Fruit fly (Drosophila melanogaster) whole organism, embryonic: ENCODE measurements around the gene CG7694.

ENCODE experiments used
- Ada2b ChIP-seq: fragments of 200-800 bp; sonication (Bioruptor generic); IDR thresholded peaks from 2 replicates; pipeline ENCODE4 v1.3.6; 2022; ENCODE audit warnings: missing biosample characterization, missing genetic modification characterization
- Aef1 ChIP-seq: fragments of 200-800 bp; sonication (Bioruptor generic); IDR thresholded peaks from 3 replicates; pipeline ENCODE4 v1.3.6; 2022; ENCODE audit warnings: missing biosample characterization, missing genetic modification characterization
- Atf6 ChIP-seq: fragments of 200-800 bp; sonication (Bioruptor generic); IDR thresholded peaks from 2 replicates; pipeline ENCODE4 v1.3.6; 2022; ENCODE audit warnings: missing biosample characterization, missing genetic modification characterization
- CG1024 ChIP-seq: fragments of 200-800 bp; sonication (Bioruptor generic); IDR thresholded peaks from 2 replicates; pipeline ENCODE4 v1.3.6; 2022; ENCODE audit warnings: missing biosample characterization, missing genetic modification characterization
- CG10565 ChIP-seq: fragments of 200-800 bp; sonication (Bioruptor generic); optimal IDR thresholded peaks from 3 replicates; lab custom pipeline; 2016; ENCODE audit warnings: missing biosample characterization, mild to moderate bottlenecking, missing genetic modification characterization
- CG12071 ChIP-seq: fragments of 200-800 bp; sonication (Bioruptor generic); optimal IDR thresholded peaks from 3 replicates; lab custom pipeline; 2018; ENCODE audit warnings: missing biosample characterization, mild to moderate bottlenecking, missing genetic modification characterization
- CG16863 ChIP-seq: fragments of 200-800 bp; sonication (Bioruptor generic); optimal IDR thresholded peaks from 3 replicates; lab custom pipeline; 2016; ENCODE audit warnings: missing biosample characterization, missing genetic modification characterization
- CG17568 ChIP-seq: fragments of 200-800 bp; sonication (Bioruptor generic); optimal IDR thresholded peaks from 2 replicates; lab custom pipeline; 2018; ENCODE audit warnings: missing biosample characterization, mild to moderate bottlenecking, missing genetic modification characterization, moderate library complexity
- CG1792 ChIP-seq: fragments of 200-800 bp; sonication (Bioruptor generic); optimal IDR thresholded peaks from 2 replicates; lab custom pipeline; 2016; ENCODE audit warnings: missing biosample characterization, missing genetic modification characterization
- CG18011 ChIP-seq: fragments of 200-800 bp; sonication (Bioruptor generic); optimal IDR thresholded peaks from 2 replicates; lab custom pipeline; 2017; ENCODE audit warnings: missing biosample characterization, missing genetic modification characterization, mild to moderate bottlenecking, moderate library complexity, missing genotype
- CG18764 ChIP-seq: fragments of 200-800 bp; sonication (Bioruptor generic); optimal IDR thresholded peaks from 3 replicates; lab custom pipeline; 2016; ENCODE audit warnings: missing biosample characterization, missing genetic modification characterization
- CG2116 ChIP-seq: fragments of 200-800 bp; sonication (Bioruptor generic); optimal IDR thresholded peaks from 3 replicates; lab custom pipeline; 2018; ENCODE audit warnings: missing biosample characterization, mild to moderate bottlenecking, missing genetic modification characterization
- CG2120 ChIP-seq: fragments of 200-800 bp; sonication (Bioruptor generic); optimal IDR thresholded peaks from 3 replicates; lab custom pipeline; 2016; ENCODE audit warnings: missing biosample characterization, missing genetic modification characterization
- CG32767 ChIP-seq: fragments of 200-800 bp; sonication (Bioruptor generic); IDR thresholded peaks from 2 replicates; pipeline ENCODE4 v1.3.6; 2022; ENCODE audit warnings: missing biosample characterization, missing genetic modification characterization
- CG34376 ChIP-seq: fragments of 200-800 bp; sonication (Bioruptor generic); optimal IDR thresholded peaks from 2 replicates; lab custom pipeline; 2018; ENCODE audit warnings: missing biosample characterization, mild to moderate bottlenecking, missing genetic modification characterization
- CG34422 ChIP-seq: fragments of 200-800 bp; sonication (Bioruptor generic); IDR thresholded peaks from 3 replicates; pipeline ENCODE4 v1.3.6; 2022; ENCODE audit warnings: missing biosample characterization, missing genetic modification characterization
- CG4328 ChIP-seq: fragments of 200-800 bp; sonication (Bioruptor generic); optimal IDR thresholded peaks from 3 replicates; lab custom pipeline; 2017; ENCODE audit warnings: missing biosample characterization, missing genetic modification reagents, missing genetic modification characterization
- CG4617 ChIP-seq: fragments of 200-800 bp; sonication (Bioruptor generic); optimal IDR thresholded peaks from 3 replicates; lab custom pipeline; 2016; ENCODE audit warnings: missing biosample characterization, missing genetic modification characterization, borderline replicate concordance
- CG6683 ChIP-seq: fragments of 200-800 bp; sonication (Bioruptor generic); optimal IDR thresholded peaks from 2 replicates; lab custom pipeline; 2017; ENCODE audit warnings: missing biosample characterization, mild to moderate bottlenecking, missing genetic modification characterization, missing genetic modification reagents
- CG7839 ChIP-seq: fragments of 200-800 bp; sonication (Bioruptor generic); optimal IDR thresholded peaks from 3 replicates; lab custom pipeline; 2018; ENCODE audit warnings: missing biosample characterization, mild to moderate bottlenecking, missing genetic modification characterization, moderate library complexity
- CG7963 ChIP-seq: fragments of 200-800 bp; sonication (Bioruptor generic); IDR thresholded peaks from 3 replicates; pipeline ENCODE4 v1.3.6; 2022; ENCODE audit warnings: missing biosample characterization, missing genetic modification characterization; ENCODE audit not compliant: partially characterized antibody
- CG9817 ChIP-seq: fragments of 200-800 bp; sonication (Bioruptor generic); optimal IDR thresholded peaks from 2 replicates; lab custom pipeline; 2018; ENCODE audit warnings: missing biosample characterization, mild to moderate bottlenecking, missing genetic modification characterization, moderate library complexity
- CG9876 ChIP-seq: fragments of 200-800 bp; sonication (Bioruptor generic); optimal IDR thresholded peaks from 2 replicates; lab custom pipeline; 2016; ENCODE audit warnings: missing biosample characterization, missing genetic modification characterization
- Dad ChIP-seq: fragments of 200-800 bp; sonication (Bioruptor generic); optimal IDR thresholded peaks from 3 replicates; lab custom pipeline; 2016; ENCODE audit warnings: missing biosample characterization, missing genetic modification characterization
- Dbx ChIP-seq: fragments of 200-800 bp; sonication (Bioruptor generic); IDR thresholded peaks from 3 replicates; pipeline ENCODE4 v1.3.6; 2022; ENCODE audit warnings: missing biosample characterization, missing genetic modification characterization
- Dp ChIP-seq: fragments of 200-800 bp; sonication (Bioruptor generic); optimal IDR thresholded peaks from 2 replicates; lab custom pipeline; 2018; ENCODE audit warnings: missing biosample characterization, mild to moderate bottlenecking, missing genetic modification characterization, moderate library complexity
- ERR ChIP-seq: fragments of 200-800 bp; sonication (Bioruptor generic); optimal IDR thresholded peaks from 2 replicates; lab custom pipeline; 2016; ENCODE audit warnings: missing biosample characterization, missing genetic modification characterization
- Fer3 ChIP-seq: fragments of 200-800 bp; sonication (Bioruptor generic); optimal IDR thresholded peaks from 2 replicates; lab custom pipeline; 2018; ENCODE audit warnings: missing biosample characterization, mild to moderate bottlenecking, missing genetic modification characterization, moderate library complexity
- HLH4C ChIP-seq: fragments of 200-800 bp; sonication (Bioruptor generic); IDR thresholded peaks from 3 replicates; pipeline ENCODE4 v1.3.6; 2022; ENCODE audit warnings: missing biosample characterization, missing genetic modification characterization; ENCODE audit not compliant: partially characterized antibody
- HLHmδ ChIP-seq: fragments of 200-800 bp; sonication (Bioruptor generic); optimal IDR thresholded peaks from 2 replicates; lab custom pipeline; 2018; ENCODE audit warnings: missing biosample characterization, mild to moderate bottlenecking, missing genetic modification characterization, moderate library complexity
- Mad ChIP-seq: fragments of 200-800 bp; sonication (Bioruptor generic); optimal IDR thresholded peaks from 2 replicates; lab custom pipeline; 2016; ENCODE audit warnings: missing biosample characterization, missing genetic modification characterization
- Mes4 ChIP-seq: fragments of 200-800 bp; sonication (Bioruptor generic); optimal IDR thresholded peaks from 2 replicates; lab custom pipeline; 2016; ENCODE audit warnings: missing biosample characterization, missing genetic modification characterization
- NC2β ChIP-seq: fragments of 200-800 bp; sonication (Bioruptor generic); optimal IDR thresholded peaks from 2 replicates; lab custom pipeline; 2016; ENCODE audit warnings: missing biosample characterization, missing genetic modification characterization
- Opbp ChIP-seq: fragments of 200-800 bp; sonication (Bioruptor generic); IDR thresholded peaks from 3 replicates; pipeline ENCODE4 v1.3.6; 2022; ENCODE audit warnings: missing biosample characterization, missing genetic modification characterization; ENCODE audit not compliant: partially characterized antibody
- Xbp1 ChIP-seq: fragments of 200-800 bp; sonication (Bioruptor generic); optimal IDR thresholded peaks from 3 replicates; lab custom pipeline; 2016; ENCODE audit warnings: missing biosample characterization, mild to moderate bottlenecking, missing genetic modification characterization
- YL-1 ChIP-seq: fragments of 200-800 bp; sonication (Bioruptor generic); optimal IDR thresholded peaks from 3 replicates; lab custom pipeline; 2017; ENCODE audit warnings: missing biosample characterization, mild to moderate bottlenecking, missing genetic modification characterization
- bowl ChIP-seq: fragments of 200-800 bp; sonication (Bioruptor generic); IDR thresholded peaks from 2 replicates; pipeline ENCODE4 v1.3.6; 2022; ENCODE audit warnings: missing biosample characterization, missing genetic modification characterization
- danr ChIP-seq: fragments of 200-800 bp; sonication (Bioruptor generic); IDR thresholded peaks from 2 replicates; pipeline ENCODE4 v1.3.6; 2022; ENCODE audit warnings: missing biosample characterization, missing genetic modification characterization
- fd64A ChIP-seq: fragments of 200-800 bp; sonication (Bioruptor generic); optimal IDR thresholded peaks from 3 replicates; lab custom pipeline; 2018; ENCODE audit warnings: missing biosample characterization, mild to moderate bottlenecking, missing genetic modification characterization
- gem ChIP-seq: fragments of 200-800 bp; sonication (Bioruptor generic); optimal IDR thresholded peaks from 2 replicates; lab custom pipeline; 2019; ENCODE audit warnings: missing biosample characterization, mild to moderate bottlenecking, missing genetic modification characterization, moderate library complexity
- lbe ChIP-seq: fragments of 200-800 bp; sonication (Bioruptor generic); optimal IDR thresholded peaks from 2 replicates; lab custom pipeline; 2016; ENCODE audit warnings: missing biosample characterization, mild to moderate bottlenecking, missing genetic modification characterization
- maf-S ChIP-seq: fragments of 200-800 bp; sonication (Bioruptor generic); optimal IDR thresholded peaks from 2 replicates; lab custom pipeline; 2016; ENCODE audit warnings: missing biosample characterization, missing genetic modification characterization
- mld ChIP-seq: fragments of 200-800 bp; sonication (Bioruptor generic); IDR thresholded peaks from 3 replicates; pipeline ENCODE4 v1.3.6; 2022; ENCODE audit warnings: missing biosample characterization, missing genetic modification characterization; ENCODE audit not compliant: partially characterized antibody
- org-1 ChIP-seq: fragments of 200-800 bp; sonication (Bioruptor generic); optimal IDR thresholded peaks from 2 replicates; lab custom pipeline; 2017; ENCODE audit warnings: missing biosample characterization, missing genetic modification characterization
- pan ChIP-seq, 4 experiments: fragments of >200 bp in 3 of 4; fragments of 200-800 bp in 1 of 4; sonication (Bioruptor generic) in 1 of 4; optimal IDR thresholded peaks in 3 of 4; IDR thresholded peaks in 1 of 4; 2 replicates each; pipeline versions ENCODE4 v1.3.6 to Lab custom; 2017 to 2022; ENCODE audit warnings: missing biosample characterization in 2 of 4, missing genetic modification characterization in 2 of 4, mixed read lengths in 1 of 4
- psq ChIP-seq: fragments of 200-800 bp; sonication (Bioruptor generic); optimal IDR thresholded peaks from 2 replicates; lab custom pipeline; 2017; ENCODE audit warnings: missing biosample characterization, missing genetic modification characterization
- sens ChIP-seq: fragments of 200-800 bp; sonication (Bioruptor generic); peaks from one replicate; lab custom pipeline; 2016; ENCODE audit warnings: missing biosample characterization, missing genetic modification characterization
- unc-4 ChIP-seq: fragments of 200-800 bp; sonication (Bioruptor generic); IDR thresholded peaks from 2 replicates; pipeline ENCODE4 v1.3.6; 2022; ENCODE audit warnings: missing biosample characterization, missing genetic modification characterization; ENCODE audit not compliant: partially characterized antibody

Gene CG7694

DNA sequence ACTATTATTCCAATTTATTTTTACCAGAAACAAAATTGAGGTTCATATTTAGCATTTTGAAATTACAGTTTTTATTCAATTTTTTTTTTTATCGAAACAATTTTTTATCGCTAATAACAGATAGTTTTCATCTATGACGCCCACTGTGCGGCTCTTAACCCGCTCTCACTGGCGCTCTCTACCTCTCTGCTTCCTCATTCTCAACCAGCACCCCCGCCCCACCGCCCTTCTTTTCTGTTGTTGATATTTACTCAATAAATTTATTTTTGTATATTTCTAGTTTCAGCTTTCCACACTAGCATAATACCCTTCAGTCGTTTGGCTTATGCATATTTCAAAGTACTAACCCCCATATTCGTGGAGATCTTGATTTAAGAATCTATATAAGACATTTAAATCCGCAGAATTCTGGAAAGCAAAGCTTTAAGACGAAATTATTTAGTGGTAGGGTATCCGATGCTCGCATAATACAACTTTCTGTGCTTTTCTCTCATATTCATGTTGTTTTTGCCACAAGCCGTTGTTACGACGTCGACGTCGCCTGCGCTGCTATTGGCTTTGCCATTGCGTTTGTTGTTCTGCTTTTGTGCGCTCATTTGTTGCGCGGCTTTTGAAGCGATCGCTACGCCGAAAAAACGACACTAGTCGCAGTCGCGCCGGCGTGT lies 11.1 kb downstream of the CG7694 start (continued):
- TF ChIP-seq YL-1 (peak; percentile 93), CG18011 (GFP tag; lab: Kevin White, UChicago) (peak; percentile 85), Opbp (peak; percentile 58; the same call in 1 of the 3 replicates), mld (GFP tag; lab: Robert Waterston, UW) (no peak), psq (GFP tag; lab: Kevin White, UChicago) (peak; percentile 95), org-1 (GFP tag; lab: Kevin White, UChicago) (peak; percentile 97), Atf6 (peak; percentile 96), fd64A (peak; percentile 95), CG7963 (GFP tag; lab: Robert Waterston, UW) (no peak), CG2116 (peak; percentile 80), lbe (GFP tag; lab: Kevin White, UChicago) (peak; percentile 33), maf-S (GFP tag; lab: Kevin White, UChicago) (peak; percentile 94), pan (optimal IDR thresholded peaks at IDR 0.05; lab: Kevin White, UChicago) (no peak), pan (GFP tag; optimal IDR thresholded peaks at IDR 0.05 in 1 of 2, IDR thresholded peaks at IDR 0.05 in 1 of 2) (peak in 1 of 2 experiments; percentile 90), danr (GFP tag; lab: Robert Waterston, UW) (peak; percentile 88), CG2120 (GFP tag; lab: Kevin White, UChicago) (peak; percentile 98), CG12071 (GFP tag; lab: Kevin White, UChicago) (peak; percentile 93), HLH4C (peak; percentile 21; the same call in 1 of the 3 replicates), Mad (GFP tag; lab: Kevin White, UChicago) (peak; percentile 96), CG1024 (GFP tag; lab: Robert Waterston, UW) (peak; percentile 88), CG7839 (tag; lab: Kevin White, UChicago) (peak; percentile 97), CG34422 (GFP tag; lab: Robert Waterston, UW) (peak; percentile 97), CG17568 (GFP tag; lab: Kevin White, UChicago) (peak; percentile 95), ERR (GFP tag; lab: Kevin White, UChicago) (peak; percentile 94), Mes4 (peak; percentile 95), bowl (GFP tag; lab: Robert Waterston, UW) (peak; percentile 86), CG18764 (peak; percentile 94), CG4617 (GFP tag; lab: Kevin White, UChicago) (peak; percentile 94), HLHmδ (GFP tag; lab: Kevin White, UChicago) (peak; percentile 88), CG9876 (GFP tag; lab: Kevin White, UChicago) (peak; percentile 93), CG1792 (GFP tag; lab: Kevin White, UChicago) (peak; percentile 96), CG16863 (GFP tag; lab: Kevin White, UChicago) (peak; percentile 97), CG32767 (GFP tag; lab: Robert Waterston, UW) (peak; percentile 89), unc-4 (no peak), Fer3 (tag; lab: Kevin White, UChicago) (peak; percentile 95), NC2β (GFP tag; lab: Kevin White, UChicago) (peak; percentile 97), Dad (GFP tag; lab: Kevin White, UChicago) (peak; percentile 95), CG6683 (peak; percentile 93), Dp (GFP tag; lab: Kevin White, UChicago) (peak; percentile 23), Aef1 (GFP tag; lab: Robert Waterston, UW) (peak; percentile 95), CG9817 (tag; lab: Kevin White, UChicago) (peak; percentile 93), CG10565 (peak; percentile 73), Dbx (GFP tag; lab: Robert Waterston, UW) (peak; percentile 96), CG34376 (GFP tag; lab: Kevin White, UChicago) (peak; percentile 91), sens (peak; percentile 100), gem (tag; lab: Kevin White, UChicago) (peak; percentile 98), Xbp1 (peak; percentile 97), CG4328 (peak; percentile 96), Ada2b (GFP tag; lab: Robert Waterston, UW) (peak; percentile 85)
